Worm (Caenorhabditis elegans) whole organism, L4 larva: ENCODE measurements around the gene mrps-35.
"Not testable (repeated sequence)": the region's sequence is repeated elsewhere in the genome, so short reads cannot be mapped to it uniquely, and the experiment has no call there.

Experiments used
- F10B5.3 ChIP-seq: sonication (generic microtip); optimal IDR thresholded peaks from 2 replicates; lab custom pipeline; 2016; ENCODE audit warnings: mild to moderate bottlenecking, missing genetic modification characterization, missing compliant biosample characterization
- F44E2.7 ChIP-seq: fragments of 200-800 bp; sonication (Bioruptor generic); IDR thresholded peaks from 2 replicates; pipeline ENCODE4 v2.1.2; 2022; ENCODE audit warnings: missing genetic modification characterization, missing compliant biosample characterization
- Y48G9A.11 ChIP-seq: fragments of 200-800 bp; sonication (Bioruptor generic); IDR thresholded peaks from 2 replicates; pipeline ENCODE4 v1.3.6; 2022; ENCODE audit warnings: missing genetic modification reagents, missing genetic modification characterization, missing compliant biosample characterization
- Y75B8A.6 ChIP-seq: fragments of 200-800 bp; sonication (Bioruptor generic); IDR thresholded peaks from 2 replicates; pipeline ENCODE4 v1.3.6; 2022; ENCODE audit warnings: missing genetic modification reagents, missing genetic modification characterization, missing compliant biosample characterization
- aha-1 ChIP-seq: fragments of 150-350 bp; peaks from one replicate; lab custom pipeline; 2014; ENCODE audit warnings: missing biosample characterization, missing genetic modification characterization
- ceh-20 ChIP-seq: fragments of 200-800 bp; sonication (Bioruptor generic); IDR thresholded peaks from 2 replicates; pipeline ENCODE4 v1.3.6; 2022; ENCODE audit warnings: missing genetic modification reagents, missing genetic modification characterization, missing compliant biosample characterization
- ceh-28 ChIP-seq: fragments of 150-350 bp; optimal IDR thresholded peaks from 2 replicates; lab custom pipeline; 2014; ENCODE audit warnings: missing biosample characterization, missing genetic modification reagents, missing genetic modification characterization
- ceh-32 ChIP-seq: sonication (generic microtip); optimal IDR thresholded peaks from 2 replicates; lab custom pipeline; 2016; ENCODE audit warnings: mild to moderate bottlenecking, missing genetic modification characterization, missing compliant biosample characterization; ENCODE audit not compliant: poor library complexity
- ceh-44 ChIP-seq: fragments of 200-800 bp; sonication (Bioruptor generic); IDR thresholded peaks from 2 replicates; pipeline ENCODE4 v1.3.6; 2022; ENCODE audit warnings: missing genetic modification reagents, missing genetic modification characterization, missing compliant biosample characterization
- ceh-82 ChIP-seq: sonication (generic microtip); optimal IDR thresholded peaks from 2 replicates; lab custom pipeline; 2017; ENCODE audit warnings: missing biosample characterization, missing genetic modification characterization
- cey-2 ChIP-seq: sonication (generic microtip); optimal IDR thresholded peaks from 3 replicates; lab custom pipeline; 2017; ENCODE audit warnings: missing genetic modification characterization, mild to moderate bottlenecking, missing compliant biosample characterization, antibody characterized with exemption, borderline replicate concordance; ENCODE audit not compliant: insufficient read depth
- ctbp-1 ChIP-seq: fragments of 200-800 bp; sonication (Bioruptor generic); IDR thresholded peaks from 2 replicates; pipeline ENCODE4 v1.3.6; 2022; ENCODE audit warnings: missing genetic modification reagents, missing genetic modification characterization, missing compliant biosample characterization
- daf-16 ChIP-seq, 3 experiments: sonication (generic microtip); optimal IDR thresholded peaks; 2 replicates each; lab custom pipeline; 2016 to 2017; ENCODE audit warnings: missing genetic modification characterization in 3 of 3, missing genetic modification reagents in 3 of 3, mild to moderate bottlenecking in 2 of 3, missing compliant biosample characterization in 2 of 3, missing biosample characterization in 1 of 3, moderate library complexity in 1 of 3
- dmd-6 ChIP-seq: fragments of 200-800 bp; sonication (Bioruptor generic); IDR thresholded peaks from 2 replicates; pipeline ENCODE4 v1.3.6; 2022; ENCODE audit warnings: missing genetic modification reagents, missing genetic modification characterization, missing compliant biosample characterization
- dpl-1 ChIP-seq: fragments of 150-350 bp; optimal IDR thresholded peaks from 2 replicates; lab custom pipeline; 2014; ENCODE audit warnings: missing biosample characterization, missing genetic modification reagents, missing genetic modification characterization
- egl-27 ChIP-seq: sonication (generic microtip); optimal IDR thresholded peaks from 3 replicates; lab custom pipeline; 2017; ENCODE audit warnings: missing biosample characterization, missing genetic modification reagents, missing genetic modification characterization
- fkh-10 ChIP-seq: fragments of 150-350 bp; optimal IDR thresholded peaks from 2 replicates; lab custom pipeline; 2014; ENCODE audit warnings: missing biosample characterization, missing genetic modification reagents, missing genetic modification characterization
- gei-8 ChIP-seq: fragments of 200-800 bp; sonication (Bioruptor generic); optimal IDR thresholded peaks from 2 replicates; lab custom pipeline; 2018; ENCODE audit warnings: mild to moderate bottlenecking, missing genetic modification characterization, missing compliant biosample characterization
- lim-7 ChIP-seq: fragments of 200-800 bp; sonication (Bioruptor generic); IDR thresholded peaks from 2 replicates; pipeline ENCODE4 v1.3.6; 2022; ENCODE audit warnings: missing genetic modification characterization, missing compliant biosample characterization
- mdt-29 ChIP-seq: fragments of 200-800 bp; sonication (Bioruptor generic); IDR thresholded peaks from 2 replicates; pipeline ENCODE4 v1.3.6; 2022; ENCODE audit warnings: missing genetic modification reagents, missing genetic modification characterization, missing compliant biosample characterization
- mep-1 ChIP-seq: fragments of 150-350 bp; sonication (generic microtip); optimal IDR thresholded peaks from 3 replicates; lab custom pipeline; 2014; ENCODE audit warnings: missing biosample characterization, missing genetic modification characterization
- nhr-42 ChIP-seq: fragments of 200-800 bp; sonication (Bioruptor generic); IDR thresholded peaks from 2 replicates; pipeline ENCODE4 v1.3.6; 2022; ENCODE audit warnings: missing genetic modification characterization, missing compliant biosample characterization
- pqm-1 ChIP-seq: sonication (generic microtip); optimal IDR thresholded peaks from 2 replicates; lab custom pipeline; 2017; ENCODE audit warnings: missing biosample characterization, missing genetic modification characterization
- tag-97 ChIP-seq: fragments of 200-800 bp; sonication (Bioruptor generic); IDR thresholded peaks from 2 replicates; pipeline ENCODE4 v1.3.6; 2022; ENCODE audit warnings: missing genetic modification characterization, missing compliant biosample characterization
- unc-62 ChIP-seq, 3 experiments: fragments of 150-350 bp in 1 of 3; sonication (generic microtip); optimal IDR thresholded peaks in 2 of 3; peaks in 1 of 3; 1 replicate in 1 of 3; 2 replicates in 2 of 3; lab custom pipeline; 2014 to 2017; ENCODE audit warnings: missing biosample characterization in 3 of 3, missing genetic modification characterization in 3 of 3, missing genetic modification reagents in 3 of 3, missing genotype in 1 of 3
- zag-1 ChIP-seq: fragments of 150-350 bp; optimal IDR thresholded peaks from 2 replicates; lab custom pipeline; 2014; ENCODE audit warnings: missing biosample characterization, missing genetic modification characterization
- ztf-11 ChIP-seq: fragments of 150-350 bp; optimal IDR thresholded peaks from 2 replicates; lab custom pipeline; 2014; ENCODE audit warnings: missing biosample characterization, missing genetic modification characterization

mrps-35 gene

ce11 chrV:19001016-19001415 is 19.9 kb downstream of the mrps-35 start, which contains the start of gene Y39B6A.34 (continued):
- peak in 1 of 2 experiments; percentile 9 for TF ChIP-seq daf-16 (GFP tag; optimal IDR thresholded peaks at IDR 0.05; lab: Kevin White, UChicago)
- TF ChIP-seq daf-16 (tag; optimal IDR thresholded peaks at IDR 0.05; lab: Kevin White, UChicago), result no peak
- TF ChIP-seq, all 104 proteins: peak for 14

- no peak for TF ChIP-seq ztf-11 (tag; lab: Kevin White, UChicago)
- 0 out of 2 replicates have a peak, but pooled peaks have one; percentile 5 for TF ChIP-seq ceh-44
- TF ChIP-seq ceh-20 (GFP tag; lab: Robert Waterston, UW), result no peak
- TF ChIP-seq egl-27 (tag; lab: Kevin White, UChicago), result no peak
- TF ChIP-seq mep-1 (tag; lab: Kevin White, UChicago), result no peak
- TF ChIP-seq, all 104 proteins: peak for 1
Observed at ce11 chrV:19001656-19002055, 20.6 kb downstream of the mrps-35 start, which contains the start of gene Y39B6A.33. Gene Y39B6A.33, plus strand, starts transcription at chrV:19001956.

- TF ChIP-seq ceh-28, result peak; percentile 97
- TF ChIP-seq mdt-29 (GFP tag; lab: Robert Waterston, UW), result no peak
- TF ChIP-seq F10B5.3, result no peak
- no peak for TF ChIP-seq cey-2 (tag; lab: Kevin White, UChicago)
- TF ChIP-seq, all 104 proteins: peak for 1
Observed at ce11 chrV:19010405-19010804, 29.3 kb downstream of the mrps-35 start.

ce11 chrV:19013215-19013614 is 32.1 kb downstream of the mrps-35 start:
- peak in 1 of 2 experiments; percentile 92 for TF ChIP-seq unc-62 (GFP tag; optimal IDR thresholded peaks at IDR 0.05 in 1 of 2; lab: Kevin White, UChicago)
- no peak for TF ChIP-seq unc-62 (tag; optimal IDR thresholded peaks at IDR 0.05; lab: Kevin White, UChicago)
- TF ChIP-seq gei-8 (GFP tag; lab: Kevin White, UChicago), result no peak
- no peak for TF ChIP-seq nhr-42
- peak; percentile 28 for TF ChIP-seq aha-1 (tag; lab: Kevin White, UChicago)

- not testable (repeated sequence) for TF ChIP-seq tag-97 (GFP tag; lab: Robert Waterston, UW); dpl-1 (GFP tag; lab: Kevin White, UChicago); F44E2.7
Observed at ce11 chrV:19014273-19014672, 33.2 kb downstream of the mrps-35 start, which contains the start of gene Y39B6A.30. Gene Y39B6A.30, plus strand, starts transcription at chrV:19014573.

- peak; percentile 65 for TF ChIP-seq ceh-28
Observed at ce11 chrV:19014940-19015339, 33.8 kb downstream of the mrps-35 start.

ce11 chrV:19019239-19019638 is 38.1 kb downstream of the mrps-35 start:
- TF ChIP-seq fkh-10 (GFP tag; lab: Kevin White, UChicago) (no peak), F44E2.7 (no peak), aha-1 (tag; lab: Kevin White, UChicago) (peak; percentile 68), ceh-20 (GFP tag; lab: Robert Waterston, UW) (no peak), Y48G9A.11 (GFP tag; lab: Robert Waterston, UW) (no peak), Y75B8A.6 (GFP tag; lab: Robert Waterston, UW) (no peak), dmd-6 (GFP tag; lab: Robert Waterston, UW) (no peak), pqm-1 (tag; lab: Kevin White, UChicago) (no peak), ceh-28 (peak; percentile 85), ceh-32 (tag; lab: Kevin White, UChicago) (no peak), ceh-82 (tag; lab: Kevin White, UChicago) (no peak), lim-7 (no peak), zag-1 (no peak), ctbp-1 (GFP tag; lab: Robert Waterston, UW) (no peak)
